Worm (Caenorhabditis elegans) whole organism, young adult: Measurements from ENCODE around the gene T25G12.6.

Experiments used
- B0035.1 ChIP-seq: sonication (generic microtip); optimal IDR thresholded peaks from 2 replicates; lab custom pipeline; 2016; ENCODE audit warnings: missing genetic modification characterization, mild to moderate bottlenecking, missing compliant biosample characterization, missing genotype, missing genetic modification reagents
- C06A6.2 ChIP-seq: fragments of 200-800 bp; sonication (Bioruptor generic); conservative IDR thresholded peaks from 2 replicates; pipeline ENCODE4 v1.3.6; 2022; ENCODE audit warnings: missing genetic modification characterization, missing compliant biosample characterization
- D2030.7 ChIP-seq: fragments of 200-800 bp; sonication (Bioruptor generic); IDR thresholded peaks from 2 replicates; pipeline ENCODE4 v1.3.6; 2022; ENCODE audit warnings: missing genetic modification reagents, missing genetic modification characterization, missing compliant biosample characterization
- F10E7.11 ChIP-seq: sonication (generic microtip); optimal IDR thresholded peaks from 2 replicates; lab custom pipeline; 2017; ENCODE audit warnings: mild to moderate bottlenecking, missing genetic modification characterization, moderate library complexity, missing compliant biosample characterization
- F49E8.2 ChIP-seq: sonication (generic microtip); optimal IDR thresholded peaks from 3 replicates; lab custom pipeline; 2017; ENCODE audit warnings: missing genetic modification characterization, mild to moderate bottlenecking, missing compliant biosample characterization, antibody characterized with exemption, moderate library complexity; ENCODE audit not compliant: insufficient read depth
- F57A8.1 ChIP-seq: fragments of 200-800 bp; sonication (Bioruptor generic); optimal IDR thresholded peaks from 2 replicates; lab custom pipeline; 2018; ENCODE audit warnings: mild to moderate bottlenecking, missing genetic modification characterization, moderate library complexity, missing compliant biosample characterization
- F57C9.4 ChIP-seq: sonication (generic microtip); optimal IDR thresholded peaks from 2 replicates; lab custom pipeline; 2017; ENCODE audit warnings: mild to moderate bottlenecking, missing genetic modification characterization, missing compliant biosample characterization
- K11D2.4 ChIP-seq: fragments of 200-800 bp; sonication (Bioruptor generic); IDR thresholded peaks from 2 replicates; pipeline ENCODE4 v1.3.6; 2022; ENCODE audit warnings: missing genetic modification reagents, missing genetic modification characterization, missing compliant biosample characterization
- Y53G8AR.9 ChIP-seq: fragments of 200-800 bp; sonication (Bioruptor generic); conservative IDR thresholded peaks from 2 replicates; pipeline ENCODE4 v1.3.6; 2022; ENCODE audit warnings: missing genetic modification reagents, missing genetic modification characterization, missing compliant biosample characterization
- Y56A3A.18 ChIP-seq: fragments of 200-800 bp; sonication (Bioruptor generic); IDR thresholded peaks from 2 replicates; pipeline ENCODE4 v1.3.6; 2022; ENCODE audit warnings: missing genetic modification reagents, missing genetic modification characterization, missing compliant biosample characterization
- ZK185.1 ChIP-seq: sonication (generic microtip); optimal IDR thresholded peaks from 2 replicates; lab custom pipeline; 2016; ENCODE audit warnings: mild to moderate bottlenecking, missing genetic modification characterization, missing compliant biosample characterization; ENCODE audit not compliant: poor library complexity, severe bottlenecking
- aptf-2 ChIP-seq: fragments of 200-800 bp; sonication (Bioruptor generic); conservative IDR thresholded peaks from 2 replicates; pipeline ENCODE4 v1.3.6; 2022; ENCODE audit warnings: missing genetic modification reagents, missing genetic modification characterization, missing compliant biosample characterization
- atf-7 ChIP-seq: sonication (generic microtip); optimal IDR thresholded peaks from 2 replicates; lab custom pipeline; 2017; ENCODE audit warnings: mild to moderate bottlenecking, missing genetic modification characterization, missing compliant biosample characterization
- attf-6 ChIP-seq: fragments of 200-800 bp; sonication (Bioruptor generic); IDR thresholded peaks from 2 replicates; pipeline ENCODE4 v1.3.6; 2022; ENCODE audit warnings: missing genetic modification reagents, missing genetic modification characterization, missing compliant biosample characterization
- cebp-1 ChIP-seq, 2 experiments: fragments of 200-800 bp in 1 of 2; sonication (Bioruptor generic) in 1 of 2; sonication (generic microtip) in 1 of 2; IDR thresholded peaks in 1 of 2; optimal IDR thresholded peaks in 1 of 2; 2 replicates each; pipeline versions ENCODE4 v1.3.6 to Lab custom; 2017 to 2022; ENCODE audit warnings: missing compliant biosample characterization in 2 of 2, missing genetic modification characterization in 2 of 2, mild to moderate bottlenecking in 1 of 2, missing genetic modification reagents in 1 of 2, moderate library complexity in 1 of 2
- ceh-91 ChIP-seq: fragments of 200-800 bp; sonication (Bioruptor generic); IDR thresholded peaks from 2 replicates; pipeline ENCODE4 v1.3.6; 2022; ENCODE audit warnings: missing genetic modification reagents, missing genetic modification characterization, missing compliant biosample characterization
- dox-1 ChIP-seq: fragments of 200-800 bp; sonication (Bioruptor generic); IDR thresholded peaks from 2 replicates; pipeline ENCODE4 v1.3.6; 2022; ENCODE audit warnings: missing genetic modification reagents, missing genetic modification characterization, missing compliant biosample characterization
- egl-18 ChIP-seq: fragments of 200-800 bp; sonication (Bioruptor generic); IDR thresholded peaks from 2 replicates; pipeline ENCODE4 v1.3.6; 2022; ENCODE audit warnings: missing genetic modification reagents, missing genetic modification characterization, missing compliant biosample characterization
- egrh-3 ChIP-seq: fragments of 200-800 bp; sonication (Bioruptor generic); IDR thresholded peaks from 2 replicates; pipeline ENCODE4 v1.3.6; 2022; ENCODE audit warnings: missing genetic modification reagents, missing genetic modification characterization, missing compliant biosample characterization
- ets-4 ChIP-seq: fragments of 200-800 bp; sonication (Bioruptor generic); optimal IDR thresholded peaks from 2 replicates; lab custom pipeline; 2018; ENCODE audit warnings: mild to moderate bottlenecking, missing genetic modification characterization, missing compliant biosample characterization
- fkh-3 ChIP-seq: sonication (generic microtip); optimal IDR thresholded peaks from 2 replicates; lab custom pipeline; 2016; ENCODE audit warnings: mild to moderate bottlenecking, missing genetic modification characterization, missing compliant biosample characterization
- lag-1 ChIP-seq: fragments of 200-800 bp; sonication (Bioruptor generic); IDR thresholded peaks from 2 replicates; pipeline ENCODE4 v1.3.6; 2022; ENCODE audit warnings: missing genetic modification reagents, missing genetic modification characterization, missing compliant biosample characterization
- let-607 ChIP-seq, 2 experiments: fragments of 200-800 bp in 1 of 2; sonication (Bioruptor generic) in 1 of 2; sonication (generic microtip) in 1 of 2; optimal IDR thresholded peaks; 2 replicates each; lab custom pipeline; 2016 to 2018; ENCODE audit warnings: mild to moderate bottlenecking in 2 of 2, missing compliant biosample characterization in 2 of 2, missing genetic modification characterization in 2 of 2, moderate library complexity in 2 of 2, missing genotype in 1 of 2
- lin-40 ChIP-seq: sonication (generic microtip); optimal IDR thresholded peaks from 2 replicates; lab custom pipeline; 2016; ENCODE audit warnings: missing genetic modification characterization, mild to moderate bottlenecking, missing compliant biosample characterization, missing genotype, missing genetic modification reagents
- lir-1 ChIP-seq: fragments of 200-800 bp; sonication (Bioruptor generic); conservative IDR thresholded peaks from 2 replicates; pipeline ENCODE4 v1.3.6; 2022; ENCODE audit warnings: missing genetic modification reagents, missing genetic modification characterization, missing compliant biosample characterization
- mes-4 ChIP-seq: sonication (generic microtip); optimal IDR thresholded peaks from 2 replicates; lab custom pipeline; 2016; ENCODE audit warnings: missing genotype, missing genetic modification characterization, missing compliant biosample characterization
- nhr-80 ChIP-seq: sonication (generic microtip); optimal IDR thresholded peaks from 2 replicates; lab custom pipeline; 2016; ENCODE audit warnings: missing genetic modification characterization, missing compliant biosample characterization
- nhr-90 ChIP-seq: sonication (generic microtip); optimal IDR thresholded peaks from 2 replicates; lab custom pipeline; 2016; ENCODE audit warnings: missing genotype, mild to moderate bottlenecking, missing genetic modification characterization, missing compliant biosample characterization
- pbrm-1 ChIP-seq: fragments of 200-800 bp; sonication (Bioruptor generic); IDR thresholded peaks from 2 replicates; pipeline ENCODE4 v1.3.6; 2022; ENCODE audit warnings: missing genetic modification reagents, missing genetic modification characterization, missing compliant biosample characterization
- pha-4 ChIP-seq: fragments of 150-350 bp; sonication (generic microtip); optimal IDR thresholded peaks from 2 replicates; lab custom pipeline; 2014; ENCODE audit warnings: missing biosample characterization, missing genetic modification reagents, missing genetic modification characterization
- rpc-1 ChIP-seq, 2 experiments: fragments of 150-350 bp in 1 of 2; sonication (generic microtip) in 1 of 2; optimal IDR thresholded peaks; 2 replicates each; lab custom pipeline; 2014 to 2018; ENCODE audit warnings: missing biosample characterization in 1 of 2, missing genetic modification characterization in 1 of 2, missing genetic modification reagents in 1 of 2, missing genotype in 1 of 2
- unc-130 ChIP-seq: sonication (generic microtip); optimal IDR thresholded peaks from 2 replicates; lab custom pipeline; 2016; ENCODE audit warnings: missing genetic modification reagents, missing genetic modification characterization, missing compliant biosample characterization
- unc-62 ChIP-seq: fragments of 150-350 bp; optimal IDR thresholded peaks from 2 replicates; lab custom pipeline; 2014; ENCODE audit warnings: missing biosample characterization, missing genetic modification reagents, missing genetic modification characterization
- zim-3 ChIP-seq: sonication (generic microtip); optimal IDR thresholded peaks from 2 replicates; lab custom pipeline; 2017; ENCODE audit warnings: mild to moderate bottlenecking, missing genetic modification characterization, moderate library complexity, missing compliant biosample characterization
- ztf-18 ChIP-seq: sonication (generic microtip); optimal IDR thresholded peaks from 2 replicates; lab custom pipeline; 2016; ENCODE audit warnings: missing genotype, mild to moderate bottlenecking, missing genetic modification characterization, missing compliant biosample characterization
- ztf-22 ChIP-seq: fragments of 200-800 bp; sonication (Bioruptor generic); optimal IDR thresholded peaks from 2 replicates; lab custom pipeline; 2018; ENCODE audit warnings: mild to moderate bottlenecking, missing genetic modification characterization, moderate library complexity, missing compliant biosample characterization

Gene T25G12.6

DNA sequence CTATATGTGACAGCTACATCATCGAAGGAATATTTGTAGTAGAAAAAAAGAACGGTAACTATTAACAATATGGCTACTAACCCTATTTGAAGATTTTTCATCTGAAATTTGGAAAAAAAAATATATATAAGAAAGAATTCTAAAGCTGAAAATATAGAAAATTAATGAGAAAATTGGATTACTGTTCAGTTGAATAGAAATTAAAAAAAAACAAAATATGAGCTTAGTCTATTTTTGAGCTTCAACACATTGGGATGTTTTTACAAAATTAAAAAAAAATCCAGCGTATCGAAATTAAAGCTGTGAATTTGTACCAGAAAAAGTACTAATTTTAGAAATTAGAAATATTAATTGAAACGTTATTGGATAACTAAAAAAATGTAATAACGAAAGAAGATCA, 20.7 kb downstream of the T25G12.6 start, which contains the start of gene T08G2.2 (continued):
- TF ChIP-seq unc-62 (GFP tag; lab: Kevin White, UChicago) (no peak), attf-6 (no peak)

DNA sequence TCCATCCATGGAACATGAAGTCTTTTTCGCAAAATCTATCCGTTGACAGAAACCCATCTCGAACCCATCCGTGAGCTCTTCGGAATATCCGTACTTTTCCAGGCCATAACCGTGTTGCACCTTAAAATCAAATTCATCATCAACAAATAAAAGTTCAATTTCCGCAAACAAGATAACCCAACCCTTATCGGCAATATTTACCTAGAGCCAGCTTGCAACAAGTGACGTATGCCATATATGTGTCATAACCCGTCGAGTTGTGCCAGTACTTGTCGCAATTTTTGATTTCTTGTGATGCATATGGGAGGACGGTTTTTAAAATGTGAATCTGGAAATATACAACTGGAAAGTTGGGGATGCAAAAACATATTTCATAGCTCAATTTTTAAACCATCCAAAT, 24.2 kb downstream of the T25G12.6 start:
- peak; percentile 7 for TF ChIP-seq nhr-80 (tag; lab: Kevin White, UChicago)
- no peak for TF ChIP-seq egl-18 (GFP tag; lab: Robert Waterston, UW)
- no peak for TF ChIP-seq C06A6.2 (GFP tag; lab: Robert Waterston, UW)
- TF ChIP-seq lin-40: no peak

DNA sequence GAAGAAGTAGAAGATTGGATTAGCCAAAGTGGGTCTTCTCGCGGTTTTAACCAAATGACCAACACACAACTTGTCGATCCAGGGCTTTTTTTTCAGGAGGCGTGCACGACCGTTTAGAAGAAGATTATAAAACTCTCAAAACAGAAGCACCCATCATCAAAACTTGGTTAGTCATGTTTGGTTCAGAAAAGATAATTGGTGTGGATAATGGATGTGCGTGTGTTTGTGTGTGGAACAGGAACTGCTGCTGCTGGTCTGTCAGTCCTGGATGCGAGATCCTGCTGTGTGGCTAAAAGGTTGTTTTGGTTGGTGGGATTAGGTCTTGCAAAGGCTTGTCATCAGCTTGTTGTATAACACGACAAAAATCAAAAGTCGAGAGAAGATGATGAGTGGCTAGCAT, 26.6 kb downstream of the T25G12.6 start:
- TF ChIP-seq atf-7 (tag; lab: Kevin White, UChicago): no peak
- no peak for TF ChIP-seq nhr-80 (tag; lab: Kevin White, UChicago)
- no peak for TF ChIP-seq aptf-2 (GFP tag; lab: Robert Waterston, UW)
- no peak for TF ChIP-seq ztf-22
- no peak for TF ChIP-seq cebp-1 (GFP tag; IDR thresholded peaks at IDR 0.05; lab: Robert Waterston, UW)
- TF ChIP-seq cebp-1 (tag; optimal IDR thresholded peaks at IDR 0.05; lab: Kevin White, UChicago): no peak
- TF ChIP-seq F49E8.2 (tag; lab: Kevin White, UChicago): no peak
- TF ChIP-seq F10E7.11 (tag; lab: Kevin White, UChicago): no peak
- TF ChIP-seq ceh-91 (GFP tag; lab: Robert Waterston, UW): no peak
- no peak for TF ChIP-seq Y56A3A.18 (GFP tag; lab: Robert Waterston, UW)
- TF ChIP-seq Y53G8AR.9 (GFP tag; lab: Robert Waterston, UW): no peak
- no peak for TF ChIP-seq mes-4 (tag; lab: Kevin White, UChicago)
- TF ChIP-seq B0035.1: no peak
- TF ChIP-seq F57A8.1 (GFP tag; lab: Kevin White, UChicago): no peak

DNA sequence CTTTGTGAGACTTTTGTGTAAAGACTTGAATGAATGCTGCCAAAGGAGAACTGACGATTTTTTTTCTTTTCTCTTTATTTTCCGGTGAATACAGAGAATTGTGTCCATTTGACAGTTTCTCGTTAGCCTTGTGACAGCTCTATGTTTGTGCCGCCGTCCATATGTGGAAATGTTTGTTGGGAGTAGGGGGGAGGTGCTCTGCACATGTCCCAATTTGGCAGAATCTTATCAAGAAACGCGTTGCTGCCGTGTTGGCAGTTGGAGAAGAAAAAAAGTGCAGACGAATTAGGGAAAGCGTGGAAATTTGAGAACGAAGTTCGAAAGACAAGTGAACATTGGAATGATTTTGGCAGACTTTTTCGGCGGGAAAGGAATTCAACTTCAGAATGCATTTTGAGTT, 32.2 kb downstream of the T25G12.6 start:
- TF ChIP-seq let-607 (tag; optimal IDR thresholded peaks at IDR 0.05; lab: Kevin White, UChicago) (peak; percentile 94 to 97), cebp-1 (GFP tag; IDR thresholded peaks at IDR 0.05; lab: Robert Waterston, UW) (0 out of 2 replicates have a peak, but pooled peaks have one; percentile 14), cebp-1 (tag; optimal IDR thresholded peaks at IDR 0.05; lab: Kevin White, UChicago) (no peak), rpc-1 (optimal IDR thresholded peaks at IDR 0.05; lab: Kevin White, UChicago) (no peak), rpc-1 (tag; optimal IDR thresholded peaks at IDR 0.05; lab: Kevin White, UChicago) (no peak), Y56A3A.18 (GFP tag; lab: Robert Waterston, UW) (0 out of 2 replicates have a peak, but pooled peaks have one; percentile 26), ets-4 (GFP tag; lab: Kevin White, UChicago) (peak; percentile 31), nhr-80 (tag; lab: Kevin White, UChicago) (peak; percentile 97), egrh-3 (GFP tag; lab: Robert Waterston, UW) (0 out of 2 replicates have a peak, but pooled peaks have one; percentile 25), K11D2.4 (0 out of 2 replicates have a peak, but pooled peaks have one; percentile 30), unc-130 (no peak), dox-1 (GFP tag; lab: Robert Waterston, UW) (peak; percentile 84), F57C9.4 (tag; lab: Kevin White, UChicago) (no peak), lag-1 (GFP tag; lab: Robert Waterston, UW) (no peak), ZK185.1 (tag; lab: Kevin White, UChicago) (no peak), nhr-90 (tag; lab: Kevin White, UChicago) (peak; percentile 26), zim-3 (no peak)

DNA sequence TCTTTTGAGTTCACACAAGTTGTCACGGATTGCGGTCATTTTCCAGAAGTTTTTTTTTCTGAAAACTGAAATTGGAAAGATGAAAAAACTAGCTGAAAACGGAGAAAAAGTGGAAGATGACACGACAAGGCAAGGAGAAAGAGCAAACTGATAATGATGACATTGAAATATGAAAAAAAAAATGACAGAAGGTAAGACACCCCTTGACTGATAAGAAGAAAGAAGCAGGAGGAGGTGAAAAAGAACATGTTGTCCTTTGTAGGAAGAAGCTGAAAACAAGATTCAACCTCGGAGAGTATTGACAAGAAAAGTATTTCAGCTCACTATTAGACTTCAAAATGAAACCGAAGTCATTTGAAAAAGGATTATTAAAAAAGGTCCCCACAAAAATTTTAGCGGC, 34.9 kb downstream of the T25G12.6 start, which contains the start of gene B0302.5:
Gene B0302.5 (minus strand): TSS at position 58 of the 400 bp plus-strand sequence.
- peak in 1 of 2 experiments; percentile 26 for TF ChIP-seq let-607 (tag; optimal IDR thresholded peaks at IDR 0.05; lab: Kevin White, UChicago)
- TF ChIP-seq nhr-80 (tag; lab: Kevin White, UChicago): peak; percentile 84
- no peak for TF ChIP-seq Y53G8AR.9 (GFP tag; lab: Robert Waterston, UW)
- no peak for TF ChIP-seq lir-1 (GFP tag; lab: Robert Waterston, UW)
- TF ChIP-seq pbrm-1 (GFP tag; lab: Robert Waterston, UW): no peak
- TF ChIP-seq ztf-18 (tag; lab: Kevin White, UChicago): no peak
- TF ChIP-seq pha-4: no peak
- TF ChIP-seq D2030.7: no peak
- TF ChIP-seq fkh-3 (tag; lab: Kevin White, UChicago): no peak
- TF ChIP-seq, all 124 proteins: peak for 2
